Fruit fly (Drosophila melanogaster) whole organism, embryonic: Measurements from ENCODE around the gene CG34026.

Experiments used
- CG11695 ChIP-seq: fragments of 200-800 bp; sonication (Bioruptor generic); IDR thresholded peaks from 3 replicates; pipeline ENCODE4 v1.3.6; 2022; ENCODE audit warnings: missing biosample characterization, missing genetic modification characterization
- CG16815 ChIP-seq: fragments of 200-800 bp; sonication (Bioruptor generic); optimal IDR thresholded peaks from 3 replicates; lab custom pipeline; 2017; ENCODE audit warnings: missing biosample characterization, mild to moderate bottlenecking, missing genetic modification characterization
- CG4328 ChIP-seq: fragments of 200-800 bp; sonication (Bioruptor generic); optimal IDR thresholded peaks from 3 replicates; lab custom pipeline; 2017; ENCODE audit warnings: missing biosample characterization, missing genetic modification reagents, missing genetic modification characterization
- CG7786 ChIP-seq: fragments of 200-800 bp; sonication (Bioruptor generic); optimal IDR thresholded peaks from 2 replicates; lab custom pipeline; 2016; ENCODE audit warnings: missing biosample characterization, missing genetic modification characterization
- klu ChIP-seq: fragments of 200-800 bp; sonication (Bioruptor generic); IDR thresholded peaks from 2 replicates; pipeline ENCODE4 v1.3.6; 2022; ENCODE audit warnings: missing biosample characterization, missing genetic modification characterization

- TF ChIP-seq CG16815 (GFP tag; lab: Kevin White, UChicago): no peak
- TF ChIP-seq CG4328: no peak
- no peak for TF ChIP-seq CG7786 (GFP tag; lab: Kevin White, UChicago)
- TF ChIP-seq CG11695 (GFP tag; lab: Robert Waterston, UW): no peak
- no peak for TF ChIP-seq klu (GFP tag; lab: Robert Waterston, UW)
Observed at dm6 chrX:9571208-9571607, 37.6 kb downstream of the CG34026 start, which contains the start of gene Cubn.
